Fruit fly (Drosophila melanogaster) whole organism, wandering third instar larva: ENCODE results near the gene VhaM9.7-c.

Experiments
- Abd-B ChIP-seq: fragments of >200 bp; optimal IDR thresholded peaks from 2 replicates; lab custom pipeline; 2017; ENCODE audit warnings: missing biosample characterization, missing genetic modification characterization
- Hr83 ChIP-seq: fragments of 200-300 bp; sonication (Bioruptor generic); optimal IDR thresholded peaks from 2 replicates; lab custom pipeline; 2016; ENCODE audit warnings: missing biosample characterization, mild to moderate bottlenecking, missing genetic modification characterization, moderate library complexity; ENCODE audit not compliant: poor library complexity, severe bottlenecking
- Myc ChIP-seq: fragments of >200 bp; optimal IDR thresholded peaks from 2 replicates; lab custom pipeline; 2017
- N ChIP-seq: fragments of >200 bp; optimal IDR thresholded peaks from 2 replicates; lab custom pipeline; 2018; ENCODE audit warnings: missing biosample characterization, missing external identifiers, missing genetic modification characterization
- OdsH ChIP-seq: fragments of 200-800 bp; sonication (Bioruptor generic); optimal IDR thresholded peaks from 2 replicates; lab custom pipeline; 2016; ENCODE audit warnings: missing biosample characterization, mild to moderate bottlenecking, missing genetic modification characterization
- Rel ChIP-seq, 2 experiments: fragments of 200-800 bp; sonication (Bioruptor generic) in 1 of 2; optimal IDR thresholded peaks; 2 replicates in 1 of 2; 3 replicates in 1 of 2; lab custom pipeline; 2016 to 2019; ENCODE audit warnings: mild to moderate bottlenecking in 2 of 2, missing biosample characterization in 2 of 2, missing genetic modification characterization in 2 of 2, moderate library complexity in 1 of 2
- Sp1 ChIP-seq: fragments of 200-800 bp; sonication (Bioruptor generic); optimal IDR thresholded peaks from 3 replicates; lab custom pipeline; 2019; ENCODE audit warnings: missing biosample characterization, mild to moderate bottlenecking, missing genetic modification characterization, moderate library complexity
- dmrt93B ChIP-seq: fragments of 200-800 bp; sonication (Bioruptor generic); optimal IDR thresholded peaks from 2 replicates; lab custom pipeline; 2018; ENCODE audit warnings: missing biosample characterization, mild to moderate bottlenecking, missing genetic modification characterization
- dsf ChIP-seq: sonication (Bioruptor generic); optimal IDR thresholded peaks from 2 replicates; lab custom pipeline; 2016; ENCODE audit warnings: missing biosample characterization, missing genetic modification characterization, borderline replicate concordance
- h ChIP-seq: fragments of 200-800 bp; sonication (Bioruptor generic); optimal IDR thresholded peaks from 3 replicates; lab custom pipeline; 2016; ENCODE audit warnings: missing biosample characterization, mild to moderate bottlenecking, missing genetic modification characterization
- pan ChIP-seq: fragments of >200 bp; optimal IDR thresholded peaks from 2 replicates; lab custom pipeline; 2017
- psq ChIP-seq: fragments of 200-800 bp; sonication (Bioruptor generic); optimal IDR thresholded peaks from 3 replicates; lab custom pipeline; 2017; ENCODE audit warnings: missing biosample characterization, mild to moderate bottlenecking, missing genetic modification characterization, moderate library complexity
- sv ChIP-seq: fragments of 200-800 bp; sonication (Bioruptor generic); optimal IDR thresholded peaks from 3 replicates; lab custom pipeline; 2016; ENCODE audit warnings: missing biosample characterization, missing genetic modification characterization
- usp ChIP-seq: fragments of >200 bp; optimal IDR thresholded peaks from 2 replicates; lab custom pipeline; 2017; ENCODE audit warnings: missing biosample characterization, missing genetic modification characterization

dm6 chr3L:4233603-4234277, 47.1 kb upstream of the VhaM9.7-c start:
- TF ChIP-seq Rel (GFP tag; optimal IDR thresholded peaks at IDR 0.05; lab: Kevin White, UChicago) (no peak), Rel (tag; optimal IDR thresholded peaks at IDR 0.05; lab: Kevin White, UChicago) (peak; percentile 2), Myc (lab: Kevin White, UChicago) (no peak), h (no peak), dmrt93B (GFP tag; lab: Kevin White, UChicago) (no peak), N (GFP tag; lab: Kevin White, UChicago) (peak; percentile 64), usp (GFP tag; lab: Kevin White, UChicago) (no peak), Hr83 (GFP tag; lab: Kevin White, UChicago) (no peak), pan (no peak), sv (GFP tag; lab: Kevin White, UChicago) (no peak), Sp1 (GFP tag; lab: Kevin White, UChicago) (no peak), Abd-B (GFP tag; lab: Kevin White, UChicago) (no peak), dsf (GFP tag; lab: Kevin White, UChicago) (no peak), psq (GFP tag; lab: Kevin White, UChicago) (no peak), OdsH (GFP tag; lab: Kevin White, UChicago) (no peak)
